Worm (Caenorhabditis elegans) whole organism, young adult: ENCODE data around the gene T23D5.8.

ENCODE experiments used
- ama-1 ChIP-seq, 3 experiments: fragments of 150-350 bp in 1 of 3; sonication (generic microtip) in 2 of 3; optimal IDR thresholded peaks; 2 replicates each; lab custom pipeline; 2014 to 2018; ENCODE audit warnings: missing biosample characterization in 2 of 3, missing genetic modification characterization in 2 of 3, missing genetic modification reagents in 2 of 3
- hrde-1 ChIP-seq: sonication (generic microtip); optimal IDR thresholded peaks from 2 replicates; lab custom pipeline; 2016; ENCODE audit warnings: missing genetic modification characterization, mild to moderate bottlenecking, missing compliant biosample characterization, moderate library complexity, missing genotype, missing genetic modification reagents, borderline replicate concordance

DNA sequence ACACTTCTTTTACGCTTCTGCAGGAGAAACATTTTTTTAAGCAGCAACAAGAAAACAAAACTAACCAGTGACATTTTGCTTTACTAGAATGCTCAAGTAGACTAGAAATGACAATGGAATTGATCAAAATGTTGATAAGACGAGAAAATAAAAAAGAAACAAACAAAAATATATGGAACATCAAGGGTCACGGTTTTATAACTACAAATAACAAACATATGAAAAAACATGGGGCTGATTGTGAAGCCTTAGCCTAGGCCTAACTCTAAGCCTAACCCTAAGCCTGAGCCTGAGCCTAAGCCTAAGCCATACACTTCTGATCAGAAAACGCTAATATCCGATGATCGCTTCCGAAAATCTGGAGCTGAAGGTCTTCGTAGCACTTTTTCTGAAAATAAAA lies 17.8 kb downstream of the T23D5.8 start, which contains the start of gene Y6E2A.10:
- TF ChIP-seq ama-1 (optimal IDR thresholded peaks at IDR 0.05; lab: Kevin White, UChicago) (no peak), ama-1 (GFP tag; optimal IDR thresholded peaks at IDR 0.05; lab: Kevin White, UChicago) (no peak), hrde-1 (tag; lab: Kevin White, UChicago) (no peak)
